In the genomic region with DNA sequence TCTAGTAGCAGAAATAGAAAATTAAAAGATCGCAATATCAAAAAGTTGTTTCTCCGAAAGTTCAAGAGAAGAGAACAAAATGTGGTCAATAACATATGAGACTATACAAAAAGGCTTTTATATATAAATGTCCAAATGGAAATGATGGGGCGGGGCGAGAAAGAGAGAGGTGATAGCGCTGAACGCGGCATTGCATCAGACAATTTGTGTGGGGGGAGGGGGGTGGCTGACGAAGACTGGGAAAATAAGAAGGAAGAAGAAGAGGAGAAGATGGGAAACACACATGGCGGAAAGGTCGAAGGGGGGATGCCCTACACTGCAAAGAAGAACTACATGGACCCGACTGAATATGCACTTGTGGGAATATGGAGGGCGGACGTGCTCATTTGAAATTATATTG, we compare ENCODE assay signal across 2 worm cellular contexts.
TF ChIP-seq lines count a peak whose summit lies in the region.

No protein-coding gene starts in this region.

TF ChIP-seq in whole organism, L1 larva, 84 proteins besides CTCF, POLR2A, EP300 and RAD21 (continued from another document):
- TF ChIP-seq nhr-19 (GFP tag; conservative IDR thresholded peaks at IDR 0.05; lab: Robert Waterston, UW) (no peak), fkh-8 (tag; optimal IDR thresholded peaks at IDR 0.05; lab: Kevin White, UChicago) (peak; percentile 34)

TF ChIP-seq in whole organism, L4 larva, 104 proteins besides CTCF, POLR2A, EP300 and RAD21 (continued from another document):
- TF ChIP-seq dpl-1 (GFP tag; optimal IDR thresholded peaks at IDR 0.05; lab: Kevin White, UChicago) (peak; percentile 18), daf-8 (GFP tag; IDR thresholded peaks at IDR 0.05; lab: Robert Waterston, UW) (no peak), vab-7 (GFP tag; IDR thresholded peaks at IDR 0.05; lab: Robert Waterston, UW) (no peak), D1046.2 (GFP tag; IDR thresholded peaks at IDR 0.05; lab: Robert Waterston, UW) (no peak), nhr-77 (tag; optimal IDR thresholded peaks at IDR 0.05; lab: Kevin White, UChicago) (no peak), T20F7.1 (GFP tag; optimal IDR thresholded peaks at IDR 0.05; lab: Kevin White, UChicago) (no peak), lim-7 (GFP tag; IDR thresholded peaks at IDR 0.05; lab: Robert Waterston, UW) (no peak), ZK337.2 (GFP tag; IDR thresholded peaks at IDR 0.05; lab: Robert Waterston, UW) (0 out of 2 replicates have a peak, but pooled peaks have one; percentile 8), dmd-8 (GFP tag; IDR thresholded peaks at IDR 0.05; lab: Robert Waterston, UW) (no peak), skn-1 (tag; optimal IDR thresholded peaks at IDR 0.05; lab: Kevin White, UChicago) (no peak), T26A8.4 (GFP tag; IDR thresholded peaks at IDR 0.05; lab: Robert Waterston, UW) (no peak), madf-5 (GFP tag; IDR thresholded peaks at IDR 0.05; lab: Robert Waterston, UW) (no peak), nhr-102 (tag; optimal IDR thresholded peaks at IDR 0.05; lab: Kevin White, UChicago) (no peak), mdt-29 (GFP tag; IDR thresholded peaks at IDR 0.05; lab: Robert Waterston, UW) (no peak), lin-29 (GFP tag; IDR thresholded peaks at IDR 0.05; lab: Robert Waterston, UW) (no peak), daf-16 (GFP tag; optimal IDR thresholded peaks at IDR 0.05; lab: Kevin White, UChicago) (no peak), daf-16 (tag; optimal IDR thresholded peaks at IDR 0.05; lab: Kevin White, UChicago) (no peak), madf-9 (GFP tag; conservative IDR thresholded peaks at IDR 0.05; lab: Robert Waterston, UW) (no peak), zfp-2 (tag; optimal IDR thresholded peaks at IDR 0.05; lab: Kevin White, UChicago) (no peak), dmd-9 (GFP tag; IDR thresholded peaks at IDR 0.05; lab: Robert Waterston, UW) (no peak), nhr-237 (tag; optimal IDR thresholded peaks at IDR 0.05; lab: Kevin White, UChicago) (no peak), gei-8 (GFP tag; optimal IDR thresholded peaks at IDR 0.05; lab: Kevin White, UChicago) (no peak), F26F4.8 (GFP tag; conservative IDR thresholded peaks at IDR 0.05; lab: Robert Waterston, UW) (no peak), snpc-4 (tag; optimal IDR thresholded peaks at IDR 0.05; lab: Kevin White, UChicago) (no peak), aha-1 (tag; lab: Kevin White, UChicago) (peak; percentile 60), pqm-1 (tag; optimal IDR thresholded peaks at IDR 0.05; lab: Kevin White, UChicago) (no peak), F44E2.7 (GFP tag; IDR thresholded peaks at IDR 0.05; lab: Robert Waterston, UW) (no peak), php-3 (GFP tag; IDR thresholded peaks at IDR 0.05; lab: Robert Waterston, UW) (no peak), nhr-48 (tag; optimal IDR thresholded peaks at IDR 0.05; lab: Kevin White, UChicago) (no peak), F10B5.3 (tag; optimal IDR thresholded peaks at IDR 0.05; lab: Kevin White, UChicago) (no peak), nhr-41 (GFP tag; IDR thresholded peaks at IDR 0.05; lab: Robert Waterston, UW) (no peak), hmg-1.1 (GFP tag; IDR thresholded peaks at IDR 0.05; lab: Robert Waterston, UW) (peak; percentile 34; the same call in 1 of the 2 replicates), lin-39 (tag; optimal IDR thresholded peaks at IDR 0.05; lab: Kevin White, UChicago) (no peak), fos-1 (tag; optimal IDR thresholded peaks at IDR 0.05; lab: Kevin White, UChicago) (no peak), Y105C5A.15 (GFP tag; IDR thresholded peaks at IDR 0.05; lab: Robert Waterston, UW) (no peak), egl-43 (GFP tag; IDR thresholded peaks at IDR 0.05; lab: Robert Waterston, UW) (no peak), fkh-10 (GFP tag; optimal IDR thresholded peaks at IDR 0.05; lab: Kevin White, UChicago) (no peak), nhr-10 (tag; optimal IDR thresholded peaks at IDR 0.05; lab: Kevin White, UChicago) (no peak), lin-38 (GFP tag; IDR thresholded peaks at IDR 0.05; lab: Robert Waterston, UW) (no peak), daf-12 (tag; optimal IDR thresholded peaks at IDR 0.05; lab: Kevin White, UChicago) (no peak), dve-1 (tag; optimal IDR thresholded peaks at IDR 0.05; lab: Kevin White, UChicago; ENCODE audit: insufficient read depth) (peak; percentile 4), ceh-82 (tag; optimal IDR thresholded peaks at IDR 0.05; lab: Kevin White, UChicago) (no peak), spr-1 (tag; optimal IDR thresholded peaks at IDR 0.05; lab: Kevin White, UChicago) (no peak), Y48G9A.11 (GFP tag; IDR thresholded peaks at IDR 0.05; lab: Robert Waterston, UW) (no peak), lin-1 (GFP tag; IDR thresholded peaks at IDR 0.05; lab: Robert Waterston, UW) (no peak), ceh-28 (tag; optimal IDR thresholded peaks at IDR 0.05; lab: Kevin White, UChicago) (no peak), Y5F2A.4 (GFP tag; optimal IDR thresholded peaks at IDR 0.05; lab: Kevin White, UChicago) (no peak), unc-62 (GFP tag; optimal IDR thresholded peaks at IDR 0.05 in 1 of 2; lab: Kevin White, UChicago) (no peak), unc-62 (tag; optimal IDR thresholded peaks at IDR 0.05; lab: Kevin White, UChicago) (no peak), zip-2 (tag; optimal IDR thresholded peaks at IDR 0.05; lab: Kevin White, UChicago) (no peak), hif-1 (tag; optimal IDR thresholded peaks at IDR 0.05; lab: Kevin White, UChicago) (peak in 1 of 2 experiments; percentile 7), hlh-11 (tag; optimal IDR thresholded peaks at IDR 0.05; lab: Kevin White, UChicago) (peak; percentile 61), mep-1 (tag; optimal IDR thresholded peaks at IDR 0.05; lab: Kevin White, UChicago) (peak; percentile 36), ZK546.5 (tag; optimal IDR thresholded peaks at IDR 0.05; lab: Kevin White, UChicago) (no peak)
